Fruit fly (Drosophila melanogaster): ENCODE results near the gene CG3552.

Gene CG3552

DNA sequence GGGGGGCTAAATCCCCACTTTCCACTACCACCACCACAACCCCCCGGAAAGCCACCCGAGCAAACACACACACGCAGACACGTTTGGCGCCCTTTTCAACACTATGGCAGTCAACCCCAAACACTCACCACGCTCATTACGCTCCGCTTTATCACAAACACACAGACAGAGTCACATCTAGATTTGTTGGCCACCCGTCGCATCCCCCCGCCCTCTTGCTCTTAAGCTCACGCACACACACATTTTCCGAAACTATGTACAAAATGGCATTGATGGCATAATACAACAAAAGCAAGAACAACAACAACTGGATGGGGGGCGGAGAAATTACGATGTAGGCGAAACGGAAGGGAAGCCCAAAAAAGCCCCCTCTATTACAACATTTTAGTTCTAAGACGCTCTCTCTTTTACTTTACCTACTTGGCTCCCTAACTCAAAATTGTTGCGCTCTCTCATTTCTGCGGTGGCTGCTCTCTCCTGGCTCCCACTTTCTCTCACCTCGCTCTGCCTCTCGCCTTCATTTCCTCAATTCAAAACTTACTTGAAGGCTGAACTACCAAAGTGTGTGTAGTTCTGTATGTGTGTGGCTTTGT lies 9.6 kb downstream of the CG3552 start (continued):
- no peak for TF ChIP-seq ab (GFP tag; optimal IDR thresholded peaks at IDR 0.05)
- TF ChIP-seq gfzf (GFP tag; optimal IDR thresholded peaks at IDR 0.05) = no peak
- no peak for TF ChIP-seq nau (GFP tag; optimal IDR thresholded peaks at IDR 0.05)
- peak; percentile 71 for TF ChIP-seq kni (GFP tag; optimal IDR thresholded peaks at IDR 0.05)
- TF ChIP-seq sd (tag; optimal IDR thresholded peaks at IDR 0.05) = peak; percentile 51
- no peak for TF ChIP-seq stc (GFP tag; IDR thresholded peaks at IDR 0.05)
- TF ChIP-seq CG11504 (tag; optimal IDR thresholded peaks at IDR 0.05) = no peak
- TF ChIP-seq Bteb2 (GFP tag; optimal IDR thresholded peaks at IDR 0.05) = no peak
- no peak for TF ChIP-seq CG2116 (GFP tag; optimal IDR thresholded peaks at IDR 0.05)
- TF ChIP-seq CG4360 (GFP tag; IDR thresholded peaks at IDR 0.05) = peak; percentile 75
- no peak for TF ChIP-seq Drgx (GFP tag; IDR thresholded peaks at IDR 0.05)
- no peak for TF ChIP-seq CG12236 (GFP tag; optimal IDR thresholded peaks at IDR 0.05)
- 0 out of 3 replicates have a peak, but pooled peaks have one; percentile 16 for TF ChIP-seq Dbx (GFP tag; IDR thresholded peaks at IDR 0.05)
- no peak for TF ChIP-seq nerfin-2 (GFP tag; IDR thresholded peaks at IDR 0.05; ENCODE audit: partially characterized antibody)
- TF ChIP-seq ac (GFP tag; optimal IDR thresholded peaks at IDR 0.05) = no peak
- no peak for TF ChIP-seq unpg (GFP tag; optimal IDR thresholded peaks at IDR 0.05)
- no peak for TF ChIP-seq Sry-β (GFP tag; optimal IDR thresholded peaks at IDR 0.05)
- no peak for TF ChIP-seq Hr51 (GFP tag; optimal IDR thresholded peaks at IDR 0.05)
- TF ChIP-seq cad (GFP tag; optimal IDR thresholded peaks at IDR 0.05) = no peak
- TF ChIP-seq Xbp1 (GFP tag; optimal IDR thresholded peaks at IDR 0.05) = no peak
- peak; percentile 50 for TF ChIP-seq CG10543 (GFP tag; optimal IDR thresholded peaks at IDR 0.05)
- TF ChIP-seq inv (GFP tag; IDR thresholded peaks at IDR 0.05; ENCODE audit: partially characterized antibody) = no peak
- no peak for TF ChIP-seq Fer3 (tag; optimal IDR thresholded peaks at IDR 0.05)
- TF ChIP-seq pita (GFP tag; optimal IDR thresholded peaks at IDR 0.05) = no peak
- TF ChIP-seq HLH3B (GFP tag; IDR thresholded peaks at IDR 0.05) = no peak
- no peak for TF ChIP-seq sim (GFP tag; IDR thresholded peaks at IDR 0.05)
- no peak for TF ChIP-seq Eip74EF (GFP tag; optimal IDR thresholded peaks at IDR 0.05)
- no peak for TF ChIP-seq CG9215 (GFP tag; IDR thresholded peaks at IDR 0.05)
- no peak for TF ChIP-seq trh (GFP tag; optimal IDR thresholded peaks at IDR 0.05)
- TF ChIP-seq repo (GFP tag; optimal IDR thresholded peaks at IDR 0.05) = no peak
- TF ChIP-seq kah (GFP tag; optimal IDR thresholded peaks at IDR 0.05) = peak; percentile 43
- peak; percentile 31 for TF ChIP-seq sens (GFP tag)
- TF ChIP-seq CG13296 (GFP tag; optimal IDR thresholded peaks at IDR 0.05) = no peak
- no peak for TF ChIP-seq CG18262 (tag; optimal IDR thresholded peaks at IDR 0.05)
- TF ChIP-seq CG17802 (tag; optimal IDR thresholded peaks at IDR 0.05) = no peak
- no peak for TF ChIP-seq dpn (GFP tag; optimal IDR thresholded peaks at IDR 0.05)
- TF ChIP-seq CG18619 (GFP tag; optimal IDR thresholded peaks at IDR 0.05) = no peak
- TF ChIP-seq al (GFP tag; IDR thresholded peaks at IDR 0.05) = no peak
- TF ChIP-seq CG15479 (GFP tag; optimal IDR thresholded peaks at IDR 0.05) = no peak
- TF ChIP-seq CG5953 (GFP tag; IDR thresholded peaks at IDR 0.05) = no peak
- peak; percentile 1 for TF ChIP-seq CG33557 (GFP tag; optimal IDR thresholded peaks at IDR 0.05)
- TF ChIP-seq crol (GFP tag; IDR thresholded peaks at IDR 0.05) = peak; percentile 91
- no peak for TF ChIP-seq Atf-2 (GFP tag; optimal IDR thresholded peaks at IDR 0.05)
- peak; percentile 5 for TF ChIP-seq Deaf1 (tag; optimal IDR thresholded peaks at IDR 0.05)
- 0 out of 2 replicates have a peak, but pooled peaks have one; percentile 36 for TF ChIP-seq CG42726 (GFP tag; IDR thresholded peaks at IDR 0.05; ENCODE audit: partially characterized antibody)
- TF ChIP-seq CG15011 (GFP tag; optimal IDR thresholded peaks at IDR 0.05) = no peak
- peak; percentile 6 for TF ChIP-seq oc (tag; optimal IDR thresholded peaks at IDR 0.05)
- TF ChIP-seq CG34224 (GFP tag; IDR thresholded peaks at IDR 0.05; ENCODE audit: partially characterized antibody) = no peak
- no peak for TF ChIP-seq hkb (optimal IDR thresholded peaks at IDR 0.05)
- TF ChIP-seq hkb (GFP tag; IDR thresholded peaks at IDR 0.05) = no peak

Data from whole organism, embryonic.